Worm (Caenorhabditis elegans): Measurements from ENCODE around the gene Y75B8A.32.
A peak's percentile ranks its signal among the peaks of the same experiment; 100 is the strongest.

ce11 chrIII:12331300-12331699, 27.1 kb downstream of the Y75B8A.32 start:
- no peak for TF ChIP-seq sea-2 (GFP tag; optimal IDR thresholded peaks at IDR 0.05)
- TF ChIP-seq nfya-1 (tag; optimal IDR thresholded peaks at IDR 0.05; ENCODE audit: insufficient read depth): peak; percentile 97
- TF ChIP-seq fos-1 (tag; optimal IDR thresholded peaks at IDR 0.05): no peak
- no peak for TF ChIP-seq unc-39 (tag; optimal IDR thresholded peaks at IDR 0.05)
- no peak for TF ChIP-seq snpc-4 (tag; optimal IDR thresholded peaks at IDR 0.05)
- TF ChIP-seq nhr-76 (tag; optimal IDR thresholded peaks at IDR 0.05): no peak
- TF ChIP-seq zag-1 (tag; optimal IDR thresholded peaks at IDR 0.05): no peak
- TF ChIP-seq mml-1 (tag; optimal IDR thresholded peaks at IDR 0.05): no peak
- TF ChIP-seq nhr-237 (tag; optimal IDR thresholded peaks at IDR 0.05): no peak
- no peak for TF ChIP-seq ZK546.5 (tag; optimal IDR thresholded peaks at IDR 0.05)
- TF ChIP-seq elt-2 (tag; optimal IDR thresholded peaks at IDR 0.05): no peak
